Fruit fly (Drosophila melanogaster) whole organism: ENCODE data around the gene Hat1.

Experiments
- CG8478 ChIP-seq: fragments of >200 bp; optimal IDR thresholded peaks from 2 replicates; lab custom pipeline; 2018; ENCODE audit warnings: inconsistent platforms
- Dll ChIP-seq: fragments of >200 bp; optimal IDR thresholded peaks from 2 replicates; lab custom pipeline; 2017
- EcR ChIP-seq, 2 experiments: fragments of >200 bp; optimal IDR thresholded peaks; 2 replicates each; lab custom pipeline; 2017; ENCODE audit warnings: missing biosample characterization in 2 of 2, missing genetic modification characterization in 2 of 2, missing genetic modification reagents in 2 of 2
- pan ChIP-seq: fragments of >200 bp; optimal IDR thresholded peaks from 2 replicates; lab custom pipeline; 2017
- psq ChIP-seq: fragments of >200 bp; optimal IDR thresholded peaks from 2 replicates; lab custom pipeline; 2017
- usp ChIP-seq: fragments of >200 bp; optimal IDR thresholded peaks from 2 replicates; lab custom pipeline; 2017; ENCODE audit warnings: missing biosample characterization, missing genetic modification characterization, mixed read lengths

DNA sequence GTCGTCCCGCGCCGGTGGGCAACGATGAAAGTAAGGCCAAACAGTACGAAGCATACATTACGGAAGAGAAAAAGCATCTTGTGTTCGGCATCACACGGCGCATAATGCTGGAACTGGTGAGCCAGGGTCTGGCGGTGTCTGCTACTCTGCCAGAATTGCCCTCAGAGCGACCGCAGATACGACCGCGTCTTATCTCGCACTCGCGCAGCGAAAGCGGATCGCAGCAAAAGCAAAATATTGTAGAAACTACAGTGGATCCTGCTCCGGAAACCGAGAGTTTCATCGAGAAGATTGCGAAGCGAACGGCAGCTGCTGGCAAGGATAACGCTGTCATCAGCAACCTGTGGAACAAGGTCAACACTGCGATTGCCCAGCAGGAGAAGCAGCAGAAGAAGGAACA, 8.5 kb upstream of the Hat1 start:
- no peak for TF ChIP-seq usp (GFP tag; lab: Kevin White, UChicago)
- no peak for TF ChIP-seq EcR (GFP tag; optimal IDR thresholded peaks at IDR 0.05; lab: Kevin White, UChicago)
- TF ChIP-seq CG8478 (lab: Kevin White, UChicago): no peak
- no peak for TF ChIP-seq Dll (lab: Kevin White, UChicago)
- TF ChIP-seq pan (lab: Kevin White, UChicago): no peak
- TF ChIP-seq psq (lab: Kevin White, UChicago): no peak
